Worm (Caenorhabditis elegans): Measurements from ENCODE around the gene sfxn-1.4.

The sfxn-1.4 gene

DNA sequence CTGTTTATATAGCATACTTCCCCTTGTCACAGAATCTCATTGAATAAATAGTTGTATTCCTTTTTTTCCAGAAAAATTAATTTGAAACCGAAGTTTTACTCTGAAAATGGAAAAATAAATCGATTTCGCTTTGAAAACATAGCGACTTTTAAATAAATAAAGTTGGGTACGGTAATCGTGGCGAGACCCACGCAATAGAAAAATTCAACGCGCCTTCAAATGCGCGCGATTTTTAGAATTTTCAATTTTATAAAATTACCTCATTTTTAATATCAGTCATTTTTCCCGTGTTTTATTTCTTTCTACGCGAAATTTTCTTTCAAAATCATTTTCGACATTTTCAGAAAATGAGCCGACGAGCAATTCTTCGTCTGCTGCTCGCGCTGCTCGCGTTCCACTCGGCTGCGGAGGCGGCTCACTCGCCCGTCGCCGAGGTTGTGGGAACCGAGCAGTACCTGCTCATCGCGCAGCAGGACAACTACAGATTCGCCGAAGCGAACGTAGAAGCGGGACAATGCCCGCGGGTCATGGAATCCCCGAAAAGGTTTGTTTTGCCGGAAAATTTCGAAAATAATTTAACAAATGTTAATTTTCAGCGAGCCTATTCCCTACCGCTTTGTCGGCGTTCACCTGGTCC is 45.6 kb upstream of the sfxn-1.4 start, which contains the start of gene F13D12.5:
TSS of gene F13D12.5 (plus strand) at position 345 of the 637 bp plus-strand sequence.
- TF ChIP-seq mxl-1 (tag; optimal IDR thresholded peaks at IDR 0.05) (no peak), nhr-90 (tag; optimal IDR thresholded peaks at IDR 0.05) (no peak), mcd-1 (GFP tag; IDR thresholded peaks at IDR 0.05) (peak; percentile 43; the same call in 1 of the 2 replicates), madf-3 (GFP tag; IDR thresholded peaks at IDR 0.05) (peak; percentile 39; the same call in 1 of the 2 replicates), lin-35 (GFP tag; optimal IDR thresholded peaks at IDR 0.05) (peak in 2 of 3 experiments; percentile 5 to 52), D2030.7 (GFP tag; IDR thresholded peaks at IDR 0.05) (peak; percentile 86), zfh-2 (GFP tag; conservative IDR thresholded peaks at IDR 0.05) (peak; percentile 87), die-1 (tag; optimal IDR thresholded peaks at IDR 0.05) (no peak), Y56A3A.18 (GFP tag; IDR thresholded peaks at IDR 0.05) (0 out of 2 replicates have a peak, but pooled peaks have one; percentile 40), tbp1 (GFP tag; optimal IDR thresholded peaks at IDR 0.05) (peak; percentile 2), athp-1 (tag; optimal IDR thresholded peaks at IDR 0.05) (peak; percentile 32), lin-54 (GFP tag; optimal IDR thresholded peaks at IDR 0.05) (peak; percentile 84), mes-4 (tag; optimal IDR thresholded peaks at IDR 0.05) (no peak), madf-6 (GFP tag; IDR thresholded peaks at IDR 0.05) (peak; percentile 94), efl-1 (GFP tag; optimal IDR thresholded peaks at IDR 0.05) (peak; percentile 88), madf-8 (GFP tag; conservative IDR thresholded peaks at IDR 0.05) (peak; percentile 89), ztf-18 (tag; optimal IDR thresholded peaks at IDR 0.05) (peak; percentile 6), F57A8.1 (GFP tag; optimal IDR thresholded peaks at IDR 0.05) (no peak), B0019.2 (GFP tag; conservative IDR thresholded peaks at IDR 0.05) (peak; percentile 35; the same call in 1 of the 2 replicates), F33H1.4 (GFP tag; IDR thresholded peaks at IDR 0.05) (peak; percentile 95), zim-3 (tag; optimal IDR thresholded peaks at IDR 0.05) (peak; percentile 44), attf-3 (GFP tag; conservative IDR thresholded peaks at IDR 0.05) (peak; percentile 51), lsl-1 (GFP tag; optimal IDR thresholded peaks at IDR 0.05) (peak; percentile 94), ama-1 (optimal IDR thresholded peaks at IDR 0.05) (no peak), ama-1 (GFP tag; optimal IDR thresholded peaks at IDR 0.05) (no peak), xnd-1 (tag; optimal IDR thresholded peaks at IDR 0.05) (peak; percentile 82), hmg-1.2 (GFP tag; IDR thresholded peaks at IDR 0.05) (peak; percentile 18; the same call in 1 of the 2 replicates), lin-26 (GFP tag; IDR thresholded peaks at IDR 0.05) (0 out of 2 replicates have a peak, but pooled peaks have one; percentile 60), ceh-91 (GFP tag; IDR thresholded peaks at IDR 0.05) (peak; percentile 88), cebp-1 (GFP tag; IDR thresholded peaks at IDR 0.05) (no peak), cebp-1 (tag; optimal IDR thresholded peaks at IDR 0.05) (peak; percentile 14), K12H6.12 (tag; optimal IDR thresholded peaks at IDR 0.05) (no peak), dpl-1 (GFP tag; optimal IDR thresholded peaks at IDR 0.05) (peak; percentile 74), attf-5 (GFP tag; optimal IDR thresholded peaks at IDR 0.05) (peak; percentile 7), unc-130 (GFP tag; optimal IDR thresholded peaks at IDR 0.05) (peak; percentile 37), snpc-1.1 (tag; optimal IDR thresholded peaks at IDR 0.05; ENCODE audit: insufficient read depth) (peak; percentile 38), C17E4.6 (GFP tag; IDR thresholded peaks at IDR 0.05) (0 out of 2 replicates have a peak, but pooled peaks have one; percentile 9), nhr-80 (tag; optimal IDR thresholded peaks at IDR 0.05) (no peak), snpc-1.3 (tag; optimal IDR thresholded peaks at IDR 0.05; ENCODE audit: insufficient read depth) (peak; percentile 23), snpc-3.4 (tag; optimal IDR thresholded peaks at IDR 0.05) (peak; percentile 71), snpc-4 (GFP tag; optimal IDR thresholded peaks at IDR 0.05) (no peak), snpc-4 (tag; optimal IDR thresholded peaks at IDR 0.05) (peak in 1 of 4 experiments; percentile 1), attf-6 (GFP tag; IDR thresholded peaks at IDR 0.05) (no peak), dox-1 (GFP tag; IDR thresholded peaks at IDR 0.05) (peak; percentile 43), hsf-1 (GFP tag; IDR thresholded peaks at IDR 0.05) (peak; percentile 61; the same call in 1 of the 2 replicates), egrh-3 (GFP tag; IDR thresholded peaks at IDR 0.05) (peak; percentile 86)

All from whole organism, young adult.